Worm (Caenorhabditis elegans): ENCODE data around the gene K09E4.3.

K09E4.3 gene

DNA sequence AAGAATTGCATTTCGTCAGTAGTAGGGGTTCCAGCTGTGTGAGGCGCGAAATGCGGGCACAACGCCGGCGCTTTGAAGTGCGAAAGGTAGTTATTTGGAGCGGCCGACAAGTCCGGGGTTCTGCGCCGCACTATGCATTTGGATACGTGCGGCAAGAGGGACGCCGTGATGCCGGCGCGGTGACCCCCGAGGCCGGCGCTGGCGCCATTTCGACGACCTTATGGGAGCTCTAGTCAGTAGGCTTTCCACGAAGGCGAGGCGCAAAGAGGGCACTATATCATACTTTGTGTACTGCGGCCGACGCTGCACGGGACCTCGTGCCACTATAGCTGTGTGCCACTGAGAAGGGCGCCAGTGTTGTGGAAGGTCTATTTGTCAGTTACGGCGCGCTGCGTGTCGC lies 29.9 kb downstream of the K09E4.3 start:
- 0 out of 2 replicates have a peak, but pooled peaks have one; percentile 34 for TF ChIP-seq lin-38 (GFP tag; IDR thresholded peaks at IDR 0.05)
- peak; percentile 93 for TF ChIP-seq set-16 (GFP tag; IDR thresholded peaks at IDR 0.05)
- TF ChIP-seq spr-1 (tag; optimal IDR thresholded peaks at IDR 0.05), result peak; percentile 22
- no peak for TF ChIP-seq R02D3.7 (tag; optimal IDR thresholded peaks at IDR 0.05)
- TF ChIP-seq D1046.2 (GFP tag; IDR thresholded peaks at IDR 0.05), result 0 out of 2 replicates have a peak, but pooled peaks have one; percentile 15
- TF ChIP-seq ceh-28 (tag; optimal IDR thresholded peaks at IDR 0.05), result no peak
- TF ChIP-seq lir-3 (tag; optimal IDR thresholded peaks at IDR 0.05), result no peak
- TF ChIP-seq fkh-10 (GFP tag; optimal IDR thresholded peaks at IDR 0.05), result no peak
- TF ChIP-seq ces-1 (GFP tag; optimal IDR thresholded peaks at IDR 0.05), result no peak
- TF ChIP-seq madf-5 (GFP tag; IDR thresholded peaks at IDR 0.05), result no peak
- TF ChIP-seq hlh-30 (tag; optimal IDR thresholded peaks at IDR 0.05; ENCODE audit: insufficient read depth), result no peak
- TF ChIP-seq ZK337.2 (GFP tag; IDR thresholded peaks at IDR 0.05), result no peak
- 0 out of 2 replicates have a peak, but pooled peaks have one; percentile 30 for TF ChIP-seq lim-7 (GFP tag; IDR thresholded peaks at IDR 0.05)
- TF ChIP-seq snpc-1.2 (GFP tag; IDR thresholded peaks at IDR 0.05), result peak; percentile 65

DNA sequence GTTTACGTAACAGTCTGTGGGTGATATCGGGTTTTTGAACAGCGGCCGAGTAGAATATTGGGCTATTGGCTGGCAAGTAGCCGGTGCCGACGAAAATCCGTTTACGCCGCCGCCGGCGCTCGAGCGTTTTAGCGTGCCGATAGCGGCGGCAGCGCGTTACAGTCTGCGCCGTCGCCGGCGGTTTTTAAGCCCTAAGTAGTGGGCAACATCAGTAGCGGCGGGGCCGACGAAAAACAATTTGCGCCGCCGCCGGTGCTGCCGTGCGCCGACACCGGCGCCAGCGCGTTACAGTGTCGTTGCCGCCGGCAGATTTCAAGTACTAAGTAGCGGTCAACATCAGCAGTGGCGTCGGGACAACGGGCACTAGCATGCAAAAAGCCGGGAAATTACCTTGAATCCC lies 30.9 kb downstream of the K09E4.3 start:
- peak; percentile 82 for TF ChIP-seq set-16 (GFP tag; IDR thresholded peaks at IDR 0.05)
- TF ChIP-seq mdl-1 (tag; optimal IDR thresholded peaks at IDR 0.05), result no peak
- TF ChIP-seq dmd-9 (GFP tag; IDR thresholded peaks at IDR 0.05), result 0 out of 2 replicates have a peak, but pooled peaks have one; percentile 17
- TF ChIP-seq dmd-6 (GFP tag; IDR thresholded peaks at IDR 0.05), result no peak
- no peak for TF ChIP-seq Y5F2A.4 (GFP tag; optimal IDR thresholded peaks at IDR 0.05)
- TF ChIP-seq pha-4 (GFP tag; IDR thresholded peaks at IDR 0.05), result peak; percentile 31; the same call in 1 of the 2 replicates
- no peak for TF ChIP-seq pha-4 (tag; optimal IDR thresholded peaks at IDR 0.05)
- TF ChIP-seq egl-43 (GFP tag; IDR thresholded peaks at IDR 0.05), result 0 out of 2 replicates have a peak, but pooled peaks have one; percentile 36
- TF ChIP-seq hmg-1.1 (GFP tag; IDR thresholded peaks at IDR 0.05), result 0 out of 2 replicates have a peak, but pooled peaks have one; percentile 5
- TF ChIP-seq hlh-11 (tag; optimal IDR thresholded peaks at IDR 0.05), result no peak
- TF ChIP-seq ama-1 (optimal IDR thresholded peaks at IDR 0.05), result no peak
- TF ChIP-seq jun-1 (tag; optimal IDR thresholded peaks at IDR 0.05), result no peak
- no peak for TF ChIP-seq madf-9 (GFP tag; conservative IDR thresholded peaks at IDR 0.05)
- TF ChIP-seq aha-1 (tag), result peak; percentile 31
- TF ChIP-seq lin-38 (GFP tag; IDR thresholded peaks at IDR 0.05), result 0 out of 2 replicates have a peak, but pooled peaks have one; percentile 28

DNA sequence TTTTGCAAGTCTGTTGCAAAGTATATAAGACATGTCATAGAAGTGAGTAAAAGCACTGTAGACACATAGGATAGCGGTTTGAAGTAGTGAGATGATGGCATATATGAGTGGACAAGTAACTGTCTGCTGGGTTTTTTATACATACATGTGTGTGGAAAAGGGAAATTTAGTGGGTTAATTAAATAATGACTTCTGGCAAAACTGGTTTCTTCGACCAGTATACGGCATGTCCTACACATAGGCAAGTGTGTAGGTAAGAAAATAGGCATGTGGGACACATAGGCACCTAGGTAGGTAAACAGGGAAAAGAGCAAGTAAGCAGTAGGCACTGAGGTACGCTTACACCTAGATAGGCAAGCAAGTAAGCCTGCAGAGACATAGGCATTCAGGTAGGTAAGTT lies 32.2 kb downstream of the K09E4.3 start, which contains the start of gene col-87:
TSS of gene col-87 (minus strand) at position 101 of the 400 bp plus-strand sequence.
- 0 out of 2 replicates have a peak, but pooled peaks have one; percentile 51 for TF ChIP-seq F26F4.8 (GFP tag; conservative IDR thresholded peaks at IDR 0.05)
- no peak for TF ChIP-seq nhr-102 (tag; optimal IDR thresholded peaks at IDR 0.05)

DNA sequence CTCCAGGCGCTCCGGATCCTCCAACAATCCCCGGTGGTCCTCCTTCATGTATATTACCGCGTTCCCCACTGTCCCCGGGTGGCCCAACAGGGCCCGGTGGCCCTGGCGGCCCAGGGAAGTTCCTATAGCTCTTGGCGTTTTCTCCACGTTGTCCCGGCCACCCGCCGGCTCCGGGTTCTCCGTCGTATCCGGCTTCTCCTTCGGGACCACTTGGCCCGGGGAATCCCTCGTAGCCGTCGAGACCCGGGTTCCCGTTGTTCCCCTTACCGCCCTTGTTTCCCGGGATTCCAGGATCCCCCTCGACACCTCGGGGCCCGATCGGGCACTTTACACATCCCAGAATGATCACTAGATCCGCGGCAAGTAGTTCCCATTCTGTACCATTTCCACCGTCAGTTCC lies 35.6 kb downstream of the K09E4.3 start:
- TF ChIP-seq hif-1 (tag; optimal IDR thresholded peaks at IDR 0.05) (no peak), gei-8 (GFP tag; optimal IDR thresholded peaks at IDR 0.05) (no peak), set-16 (GFP tag; IDR thresholded peaks at IDR 0.05) (peak; percentile 96), mxl-2 (GFP tag; conservative IDR thresholded peaks at IDR 0.05) (no peak), ceh-82 (tag; optimal IDR thresholded peaks at IDR 0.05) (no peak), mes-2 (tag; optimal IDR thresholded peaks at IDR 0.05; ENCODE audit: poor library complexity, severe bottlenecking) (no peak), daf-8 (GFP tag; IDR thresholded peaks at IDR 0.05) (no peak), arid-1 (GFP tag; conservative IDR thresholded peaks at IDR 0.05) (no peak), egl-43 (GFP tag; IDR thresholded peaks at IDR 0.05) (0 out of 2 replicates have a peak, but pooled peaks have one; percentile 25)
